Fruit fly (Drosophila melanogaster): Measurements from ENCODE around the gene CG18789.

CG18789 gene

dm6 chr2L:12025505-12025904 is 30.3 kb upstream of the CG18789 start:
- no peak for TF ChIP-seq CG8478 (optimal IDR thresholded peaks at IDR 0.05)
- TF ChIP-seq EcR (GFP tag; optimal IDR thresholded peaks at IDR 0.05), result no peak
- no peak for TF ChIP-seq psq (optimal IDR thresholded peaks at IDR 0.05)
- TF ChIP-seq Dll (optimal IDR thresholded peaks at IDR 0.05), result no peak

dm6 chr2L:12024104-12024503 is 28.9 kb upstream of the CG18789 start:
- TF ChIP-seq CG8478 (optimal IDR thresholded peaks at IDR 0.05), result no peak
- no peak for TF ChIP-seq EcR (GFP tag; optimal IDR thresholded peaks at IDR 0.05)
- TF ChIP-seq usp (GFP tag; optimal IDR thresholded peaks at IDR 0.05), result no peak
- TF ChIP-seq pan (optimal IDR thresholded peaks at IDR 0.05), result no peak
- TF ChIP-seq Dll (optimal IDR thresholded peaks at IDR 0.05), result no peak
- no peak for TF ChIP-seq psq (optimal IDR thresholded peaks at IDR 0.05)

dm6 chr2L:12021193-12021592 is 26.0 kb upstream of the CG18789 start:
- TF ChIP-seq CG8478 (optimal IDR thresholded peaks at IDR 0.05), result no peak
- no peak for TF ChIP-seq psq (optimal IDR thresholded peaks at IDR 0.05)
- no peak for TF ChIP-seq pan (optimal IDR thresholded peaks at IDR 0.05)
- no peak for TF ChIP-seq Dll (optimal IDR thresholded peaks at IDR 0.05)
- TF ChIP-seq usp (GFP tag; optimal IDR thresholded peaks at IDR 0.05), result no peak
- no peak for TF ChIP-seq EcR (GFP tag; optimal IDR thresholded peaks at IDR 0.05)

dm6 chr2L:12020735-12021134 is 25.5 kb upstream of the CG18789 start, which contains the start of gene Wdr81:
Wdr81 (minus strand) TSS chr2L:12020960.
- TF ChIP-seq CG8478 (optimal IDR thresholded peaks at IDR 0.05) (no peak), psq (optimal IDR thresholded peaks at IDR 0.05) (no peak), EcR (GFP tag; optimal IDR thresholded peaks at IDR 0.05) (no peak), pan (optimal IDR thresholded peaks at IDR 0.05) (no peak)

- TF ChIP-seq EcR (GFP tag; optimal IDR thresholded peaks at IDR 0.05), result peak in 1 of 2 experiments; percentile 97
- TF ChIP-seq pan (optimal IDR thresholded peaks at IDR 0.05), result no peak
- TF ChIP-seq CG8478 (optimal IDR thresholded peaks at IDR 0.05), result no peak
Measured at dm6 chr2L:12013741-12014393, 18.6 kb upstream of the CG18789 start.

- TF ChIP-seq EcR (GFP tag; optimal IDR thresholded peaks at IDR 0.05), result peak in 1 of 2 experiments; percentile 52
- no peak for TF ChIP-seq usp (GFP tag; optimal IDR thresholded peaks at IDR 0.05)
Measured at dm6 chr2L:12013243-12013642, 18.0 kb upstream of the CG18789 start.

- TF ChIP-seq EcR (GFP tag; optimal IDR thresholded peaks at IDR 0.05) (peak; percentile 96 to 98), Dll (optimal IDR thresholded peaks at IDR 0.05) (peak; percentile 42), CG8478 (optimal IDR thresholded peaks at IDR 0.05) (no peak)
Measured at dm6 chr2L:12011682-12012655, 16.7 kb upstream of the CG18789 start.

- no peak for TF ChIP-seq usp (GFP tag; optimal IDR thresholded peaks at IDR 0.05)
- TF ChIP-seq Dll (optimal IDR thresholded peaks at IDR 0.05), result peak; percentile 65
- TF ChIP-seq CG8478 (optimal IDR thresholded peaks at IDR 0.05), result peak; percentile 79
- TF ChIP-seq EcR (GFP tag; optimal IDR thresholded peaks at IDR 0.05), result no peak
Measured at dm6 chr2L:12010877-12011666, 15.8 kb upstream of the CG18789 start.

dm6 chr2L:12010100-12010876 is 15.1 kb upstream of the CG18789 start:
- TF ChIP-seq EcR (GFP tag; optimal IDR thresholded peaks at IDR 0.05), result peak in 1 of 2 experiments; percentile 54
- no peak for TF ChIP-seq CG8478 (optimal IDR thresholded peaks at IDR 0.05)

dm6 chr2L:12007853-12008252 is 12.6 kb upstream of the CG18789 start, which contains the start of gene Rh5:
Rh5 (plus strand) TSS chr2L:12008153.
- TF ChIP-seq CG8478 (optimal IDR thresholded peaks at IDR 0.05) (no peak), psq (optimal IDR thresholded peaks at IDR 0.05) (no peak), pan (optimal IDR thresholded peaks at IDR 0.05) (no peak), usp (GFP tag; optimal IDR thresholded peaks at IDR 0.05) (no peak), EcR (GFP tag; optimal IDR thresholded peaks at IDR 0.05) (no peak), Dll (optimal IDR thresholded peaks at IDR 0.05) (no peak)

dm6 chr2L:12007331-12007791 is 12.1 kb upstream of the CG18789 start:
- peak; percentile 21 for TF ChIP-seq Dll (optimal IDR thresholded peaks at IDR 0.05)
- no peak for TF ChIP-seq psq (optimal IDR thresholded peaks at IDR 0.05)
- peak; percentile 69 for TF ChIP-seq CG8478 (optimal IDR thresholded peaks at IDR 0.05)
- TF ChIP-seq usp (GFP tag; optimal IDR thresholded peaks at IDR 0.05), result no peak
- TF ChIP-seq EcR (GFP tag; optimal IDR thresholded peaks at IDR 0.05), result peak; percentile 60 to 85
- no peak for TF ChIP-seq pan (optimal IDR thresholded peaks at IDR 0.05)
